Comparison of ENCODE assay signal across 1 fruit fly cellular context in genomic region chrX:4955788-4956442, dm6.
TF ChIP-seq lines count a peak whose summit lies in the region.

No protein-coding gene starts in this region.

TF ChIP-seq in whole organism, embryonic, 481 proteins besides CTCF, POLR2A, EP300 and RAD21 (continued from another document and continues in another):
- no peak for TF ChIP-seq exex (tag; optimal IDR thresholded peaks at IDR 0.05; lab: Kevin White, UChicago)
- no peak for TF ChIP-seq Blimp-1 (GFP tag; optimal IDR thresholded peaks at IDR 0.05; lab: Kevin White, UChicago)
- no peak for TF ChIP-seq CG30020 (tag; optimal IDR thresholded peaks at IDR 0.05; lab: Kevin White, UChicago)
- TF ChIP-seq CG13287 (GFP tag; IDR thresholded peaks at IDR 0.05; lab: Robert Waterston, UW; ENCODE audit: partially characterized antibody), result peak; percentile 96
- no peak for TF ChIP-seq Hand (GFP tag; optimal IDR thresholded peaks at IDR 0.05; lab: Kevin White, UChicago)
- peak; percentile 3 for TF ChIP-seq odd (GFP tag; optimal IDR thresholded peaks at IDR 0.05; lab: Kevin White, UChicago)
- peak; percentile 27 for TF ChIP-seq HHEX (GFP tag; optimal IDR thresholded peaks at IDR 0.05; lab: Kevin White, UChicago)
- TF ChIP-seq CG11695 (GFP tag; IDR thresholded peaks at IDR 0.05; lab: Robert Waterston, UW), result peak; percentile 51; the same call in 1 of the 3 replicates
- peak; percentile 14 for TF ChIP-seq zfh2 (GFP tag; optimal IDR thresholded peaks at IDR 0.05; lab: Kevin White, UChicago)
- peak; percentile 3 for TF ChIP-seq gsb-n (tag; optimal IDR thresholded peaks at IDR 0.05; lab: Kevin White, UChicago)
- TF ChIP-seq CG8765 (GFP tag; IDR thresholded peaks at IDR 0.05; lab: Robert Waterston, UW), result no peak
- TF ChIP-seq CG7745 (tag; optimal IDR thresholded peaks at IDR 0.05; lab: Kevin White, UChicago), result no peak
- TF ChIP-seq zen2 (GFP tag; IDR thresholded peaks at IDR 0.05; lab: Robert Waterston, UW; ENCODE audit: partially characterized antibody), result peak; percentile 94
- TF ChIP-seq jing (GFP tag; optimal IDR thresholded peaks at IDR 0.05; lab: Kevin White, UChicago), result no peak
- no peak for TF ChIP-seq CG10959 (GFP tag; IDR thresholded peaks at IDR 0.05; lab: Robert Waterston, UW)
- no peak for TF ChIP-seq danr (GFP tag; IDR thresholded peaks at IDR 0.05; lab: Robert Waterston, UW)
- TF ChIP-seq CG12155 (GFP tag; optimal IDR thresholded peaks at IDR 0.05; lab: Kevin White, UChicago), result no peak
- TF ChIP-seq CG16779 (GFP tag; IDR thresholded peaks at IDR 0.05; lab: Robert Waterston, UW), result no peak
- TF ChIP-seq gce (GFP tag; IDR thresholded peaks at IDR 0.05; lab: Robert Waterston, UW), result no peak
- TF ChIP-seq H2.0 (GFP tag; IDR thresholded peaks at IDR 0.05; lab: Robert Waterston, UW), result no peak
- no peak for TF ChIP-seq chif (GFP tag; optimal IDR thresholded peaks at IDR 0.05; lab: Kevin White, UChicago)
- TF ChIP-seq lov (optimal IDR thresholded peaks at IDR 0.05; lab: Kevin White, UChicago), result no peak
- TF ChIP-seq lov (GFP tag; IDR thresholded peaks at IDR 0.05; lab: Robert Waterston, UW), result no peak
- TF ChIP-seq lab (GFP tag; optimal IDR thresholded peaks at IDR 0.05; lab: Kevin White, UChicago), result peak; percentile 38
- TF ChIP-seq rib (GFP tag; IDR thresholded peaks at IDR 0.05; lab: Robert Waterston, UW), result no peak
- no peak for TF ChIP-seq phol (tag; optimal IDR thresholded peaks at IDR 0.05; lab: Kevin White, UChicago)
- no peak for TF ChIP-seq Neu2 (GFP tag; optimal IDR thresholded peaks at IDR 0.05; lab: Kevin White, UChicago; ENCODE audit: borderline replicate concordance)
- TF ChIP-seq Side (GFP tag; optimal IDR thresholded peaks at IDR 0.05; lab: Kevin White, UChicago), result no peak
- no peak for TF ChIP-seq CG1602 (GFP tag; optimal IDR thresholded peaks at IDR 0.05; lab: Kevin White, UChicago)
- no peak for TF ChIP-seq CG18619 (GFP tag; optimal IDR thresholded peaks at IDR 0.05; lab: Kevin White, UChicago)
- no peak for TF ChIP-seq CG9876 (GFP tag; optimal IDR thresholded peaks at IDR 0.05; lab: Kevin White, UChicago)
- no peak for TF ChIP-seq MBD-R2 (GFP tag; IDR thresholded peaks at IDR 0.05; lab: Robert Waterston, UW)
- TF ChIP-seq CG11247 (GFP tag; IDR thresholded peaks at IDR 0.05; lab: Robert Waterston, UW), result no peak
- peak; percentile 96 for TF ChIP-seq ato (GFP tag; IDR thresholded peaks at IDR 0.05; lab: Robert Waterston, UW; ENCODE audit: partially characterized antibody)
- TF ChIP-seq CG14860 (GFP tag; IDR thresholded peaks at IDR 0.05; lab: Robert Waterston, UW; ENCODE audit: partially characterized antibody), result peak; percentile 91
- TF ChIP-seq ac (GFP tag; optimal IDR thresholded peaks at IDR 0.05; lab: Kevin White, UChicago), result no peak
- TF ChIP-seq Tbp (GFP tag; optimal IDR thresholded peaks at IDR 0.05; lab: Kevin White, UChicago), result no peak
- TF ChIP-seq CG12104 (GFP tag; optimal IDR thresholded peaks at IDR 0.05; lab: Kevin White, UChicago), result no peak
- TF ChIP-seq Drgx (GFP tag; IDR thresholded peaks at IDR 0.05; lab: Robert Waterston, UW), result peak; percentile 34; the same call in 1 of the 2 replicates
- TF ChIP-seq slbo (GFP tag; IDR thresholded peaks at IDR 0.05; lab: Robert Waterston, UW), result no peak
- no peak for TF ChIP-seq CG14965 (GFP tag; optimal IDR thresholded peaks at IDR 0.05; lab: Kevin White, UChicago; ENCODE audit: borderline replicate concordance)
- TF ChIP-seq Meics (GFP tag; optimal IDR thresholded peaks at IDR 0.05; lab: Kevin White, UChicago), result no peak
- TF ChIP-seq CG7271 (tag; optimal IDR thresholded peaks at IDR 0.05; lab: Kevin White, UChicago), result no peak
- TF ChIP-seq CG10321 (GFP tag; IDR thresholded peaks at IDR 0.05; lab: Robert Waterston, UW), result no peak
- TF ChIP-seq nmo (GFP tag; optimal IDR thresholded peaks at IDR 0.05; lab: Kevin White, UChicago), result peak; percentile 33
- no peak for TF ChIP-seq Elba2 (GFP tag; optimal IDR thresholded peaks at IDR 0.05; lab: Kevin White, UChicago)
- no peak for TF ChIP-seq CG3163 (GFP tag; optimal IDR thresholded peaks at IDR 0.05; lab: Kevin White, UChicago)
- no peak for TF ChIP-seq al (GFP tag; IDR thresholded peaks at IDR 0.05; lab: Robert Waterston, UW)
- TF ChIP-seq fd64A (GFP tag; optimal IDR thresholded peaks at IDR 0.05; lab: Kevin White, UChicago), result no peak
- no peak for TF ChIP-seq sr (GFP tag; IDR thresholded peaks at IDR 0.05; lab: Robert Waterston, UW)
- TF ChIP-seq lola (GFP tag; optimal IDR thresholded peaks at IDR 0.05; lab: Kevin White, UChicago), result peak in 1 of 3 experiments; percentile 8
- no peak for TF ChIP-seq sim (GFP tag; IDR thresholded peaks at IDR 0.05; lab: Robert Waterston, UW)
- peak; percentile 92 for TF ChIP-seq tna (GFP tag; IDR thresholded peaks at IDR 0.05; lab: Robert Waterston, UW; ENCODE audit: partially characterized antibody)
- peak; percentile 95 for TF ChIP-seq sna (GFP tag; IDR thresholded peaks at IDR 0.05; lab: Robert Waterston, UW; ENCODE audit: partially characterized antibody)
- TF ChIP-seq CG31365 (tag; optimal IDR thresholded peaks at IDR 0.05; lab: Kevin White, UChicago), result peak; percentile 2
- no peak for TF ChIP-seq CG32772 (GFP tag; IDR thresholded peaks at IDR 0.05; lab: Robert Waterston, UW)
- TF ChIP-seq CG43689 (GFP tag; IDR thresholded peaks at IDR 0.05; lab: Robert Waterston, UW), result no peak
- no peak for TF ChIP-seq gfzf (GFP tag; optimal IDR thresholded peaks at IDR 0.05; lab: Kevin White, UChicago)
- no peak for TF ChIP-seq CG17912 (GFP tag; optimal IDR thresholded peaks at IDR 0.05; lab: Kevin White, UChicago)
- no peak for TF ChIP-seq MTF-1 (GFP tag; optimal IDR thresholded peaks at IDR 0.05; lab: Kevin White, UChicago; ENCODE audit: borderline replicate concordance)
- TF ChIP-seq Jarid2 (GFP tag; optimal IDR thresholded peaks at IDR 0.05; lab: Kevin White, UChicago), result no peak
- TF ChIP-seq pzg (GFP tag; optimal IDR thresholded peaks at IDR 0.05; lab: Kevin White, UChicago), result peak; percentile 39
- peak; percentile 40 for TF ChIP-seq CG34376 (GFP tag; optimal IDR thresholded peaks at IDR 0.05; lab: Kevin White, UChicago)
- TF ChIP-seq Abd-B (GFP tag; optimal IDR thresholded peaks at IDR 0.05; lab: Kevin White, UChicago), result no peak
- TF ChIP-seq Hmx (GFP tag; optimal IDR thresholded peaks at IDR 0.05; lab: Kevin White, UChicago), result no peak
- no peak for TF ChIP-seq Hr39 (optimal IDR thresholded peaks at IDR 0.05; lab: Kevin White, UChicago)
- peak; percentile 35 for TF ChIP-seq CG14710 (tag; optimal IDR thresholded peaks at IDR 0.05; lab: Kevin White, UChicago)
- 0 out of 2 replicates have a peak, but pooled peaks have one; percentile 6 for TF ChIP-seq HLH3B (GFP tag; IDR thresholded peaks at IDR 0.05; lab: Robert Waterston, UW)
- no peak for TF ChIP-seq tgo (GFP tag; IDR thresholded peaks at IDR 0.05; lab: Robert Waterston, UW)
- no peak for TF ChIP-seq CG2889 (GFP tag; IDR thresholded peaks at IDR 0.05; lab: Robert Waterston, UW)
- TF ChIP-seq eyg (GFP tag; optimal IDR thresholded peaks at IDR 0.05; lab: Kevin White, UChicago), result no peak
- TF ChIP-seq cwo (GFP tag; optimal IDR thresholded peaks at IDR 0.05; lab: Kevin White, UChicago), result no peak
- peak; percentile 77 for TF ChIP-seq vvl (GFP tag; IDR thresholded peaks at IDR 0.05; lab: Robert Waterston, UW)
- peak; percentile 90 for TF ChIP-seq hb (GFP tag; IDR thresholded peaks at IDR 0.05; lab: Robert Waterston, UW; ENCODE audit: partially characterized antibody)
- no peak for TF ChIP-seq ERR (GFP tag; optimal IDR thresholded peaks at IDR 0.05; lab: Kevin White, UChicago)
- no peak for TF ChIP-seq vfl (GFP tag; optimal IDR thresholded peaks at IDR 0.05; lab: Kevin White, UChicago)
- no peak for TF ChIP-seq B-H1 (GFP tag; IDR thresholded peaks at IDR 0.05; lab: Robert Waterston, UW)
- peak; percentile 95 for TF ChIP-seq hbn (GFP tag; IDR thresholded peaks at IDR 0.05; lab: Robert Waterston, UW; ENCODE audit: partially characterized antibody)
- no peak for TF ChIP-seq CG7786 (GFP tag; optimal IDR thresholded peaks at IDR 0.05; lab: Kevin White, UChicago)
- no peak for TF ChIP-seq grau (tag; optimal IDR thresholded peaks at IDR 0.05; lab: Kevin White, UChicago)
- peak; percentile 77 for TF ChIP-seq E2f2 (GFP tag; IDR thresholded peaks at IDR 0.05; lab: Robert Waterston, UW)
- no peak for TF ChIP-seq CG1832 (GFP tag; optimal IDR thresholded peaks at IDR 0.05; lab: Kevin White, UChicago)
- TF ChIP-seq Opbp (GFP tag; IDR thresholded peaks at IDR 0.05; lab: Robert Waterston, UW; ENCODE audit: partially characterized antibody), result peak; percentile 95
- peak; percentile 15; the same call in 1 of the 2 replicates for TF ChIP-seq CG14014 (GFP tag; IDR thresholded peaks at IDR 0.05; lab: Robert Waterston, UW)
- TF ChIP-seq Vsx1 (GFP tag; optimal IDR thresholded peaks at IDR 0.05; lab: Kevin White, UChicago), result no peak
- no peak for TF ChIP-seq dimm (GFP tag; IDR thresholded peaks at IDR 0.05; lab: Robert Waterston, UW)
- no peak for TF ChIP-seq salm (tag; optimal IDR thresholded peaks at IDR 0.05; lab: Kevin White, UChicago)
- no peak for TF ChIP-seq Atf3 (GFP tag; optimal IDR thresholded peaks at IDR 0.05; lab: Kevin White, UChicago)
- no peak for TF ChIP-seq CG3726 (GFP tag; IDR thresholded peaks at IDR 0.05; lab: Robert Waterston, UW)
- peak; percentile 45; the same call in 1 of the 3 replicates for TF ChIP-seq dysf (GFP tag; IDR thresholded peaks at IDR 0.05; lab: Robert Waterston, UW)
- no peak for TF ChIP-seq Kr (GFP tag; optimal IDR thresholded peaks at IDR 0.05; lab: Kevin White, UChicago)
- TF ChIP-seq CG4730 (GFP tag; IDR thresholded peaks at IDR 0.05; lab: Robert Waterston, UW), result no peak
- no peak for TF ChIP-seq sug (tag; optimal IDR thresholded peaks at IDR 0.05; lab: Kevin White, UChicago)
- TF ChIP-seq Doc3 (GFP tag; IDR thresholded peaks at IDR 0.05; lab: Robert Waterston, UW; ENCODE audit: partially characterized antibody), result peak; percentile 94
- no peak for TF ChIP-seq CG15011 (GFP tag; optimal IDR thresholded peaks at IDR 0.05; lab: Kevin White, UChicago)
- peak; percentile 40; the same call in 1 of the 2 replicates for TF ChIP-seq sob (GFP tag; IDR thresholded peaks at IDR 0.05; lab: Robert Waterston, UW)
- no peak for TF ChIP-seq lbe (GFP tag; optimal IDR thresholded peaks at IDR 0.05; lab: Kevin White, UChicago)
- TF ChIP-seq gcm (GFP tag; optimal IDR thresholded peaks at IDR 0.05; lab: Kevin White, UChicago), result no peak
- TF ChIP-seq abd-A (tag; optimal IDR thresholded peaks at IDR 0.05; lab: Kevin White, UChicago), result no peak
- no peak for TF ChIP-seq dmrt11E (tag; optimal IDR thresholded peaks at IDR 0.05; lab: Kevin White, UChicago)
- TF ChIP-seq CG9797 (GFP tag; optimal IDR thresholded peaks at IDR 0.05; lab: Kevin White, UChicago), result no peak
- TF ChIP-seq ash1 (GFP tag; optimal IDR thresholded peaks at IDR 0.05; lab: Kevin White, UChicago), result no peak
- TF ChIP-seq inv (GFP tag; IDR thresholded peaks at IDR 0.05; lab: Robert Waterston, UW; ENCODE audit: partially characterized antibody), result peak; percentile 90
- peak; percentile 98 for TF ChIP-seq bbx (GFP tag; IDR thresholded peaks at IDR 0.05; lab: Robert Waterston, UW; ENCODE audit: partially characterized antibody)
- no peak for TF ChIP-seq NFAT (GFP tag; IDR thresholded peaks at IDR 0.05; lab: Robert Waterston, UW)
- peak; percentile 51 for TF ChIP-seq CG10462 (GFP tag; optimal IDR thresholded peaks at IDR 0.05; lab: Kevin White, UChicago)
- no peak for TF ChIP-seq CG3407 (GFP tag; optimal IDR thresholded peaks at IDR 0.05; lab: Kevin White, UChicago)
- TF ChIP-seq tin (GFP tag; optimal IDR thresholded peaks at IDR 0.05; lab: Kevin White, UChicago), result no peak
- no peak for TF ChIP-seq CG15073 (GFP tag; optimal IDR thresholded peaks at IDR 0.05; lab: Kevin White, UChicago)
- no peak for TF ChIP-seq CG6654 (GFP tag; optimal IDR thresholded peaks at IDR 0.05; lab: Kevin White, UChicago)
- no peak for TF ChIP-seq CG11093 (GFP tag; IDR thresholded peaks at IDR 0.05; lab: Robert Waterston, UW)
- no peak for TF ChIP-seq fru (optimal IDR thresholded peaks at IDR 0.05; lab: Kevin White, UChicago)
- TF ChIP-seq CG11456 (GFP tag; IDR thresholded peaks at IDR 0.05; lab: Robert Waterston, UW), result no peak
- TF ChIP-seq Mes4 (GFP tag; optimal IDR thresholded peaks at IDR 0.05; lab: Kevin White, UChicago), result no peak
- no peak for TF ChIP-seq CG12071 (GFP tag; optimal IDR thresholded peaks at IDR 0.05; lab: Kevin White, UChicago)
- no peak for TF ChIP-seq wor (GFP tag; IDR thresholded peaks at IDR 0.05; lab: Robert Waterston, UW)
- TF ChIP-seq Deaf1 (tag; optimal IDR thresholded peaks at IDR 0.05; lab: Kevin White, UChicago), result no peak
- no peak for TF ChIP-seq Hr3 (GFP tag; optimal IDR thresholded peaks at IDR 0.05; lab: Kevin White, UChicago)
- TF ChIP-seq CG4424 (GFP tag; optimal IDR thresholded peaks at IDR 0.05; lab: Kevin White, UChicago), result no peak
- TF ChIP-seq pnt (GFP tag; optimal IDR thresholded peaks at IDR 0.05; lab: Kevin White, UChicago), result no peak
- no peak for TF ChIP-seq Eip74EF (GFP tag; optimal IDR thresholded peaks at IDR 0.05; lab: Kevin White, UChicago)
- TF ChIP-seq CG1529 (GFP tag; optimal IDR thresholded peaks at IDR 0.05; lab: Kevin White, UChicago), result no peak
- no peak for TF ChIP-seq CG4404 (GFP tag; IDR thresholded peaks at IDR 0.05; lab: Robert Waterston, UW)
- no peak for TF ChIP-seq Nf-YA (GFP tag; IDR thresholded peaks at IDR 0.05; lab: Robert Waterston, UW)
- no peak for TF ChIP-seq Fer2 (tag; optimal IDR thresholded peaks at IDR 0.05; lab: Kevin White, UChicago)
- TF ChIP-seq stwl (tag; optimal IDR thresholded peaks at IDR 0.05; lab: Kevin White, UChicago), result peak; percentile 6
- no peak for TF ChIP-seq ara (GFP tag; IDR thresholded peaks at IDR 0.05; lab: Robert Waterston, UW)
- TF ChIP-seq Fer3 (tag; optimal IDR thresholded peaks at IDR 0.05; lab: Kevin White, UChicago), result no peak
- TF ChIP-seq eve (GFP tag; optimal IDR thresholded peaks at IDR 0.05; lab: Kevin White, UChicago), result no peak
- no peak for TF ChIP-seq Dip2 (GFP tag; IDR thresholded peaks at IDR 0.05; lab: Robert Waterston, UW)
- TF ChIP-seq slou (GFP tag; optimal IDR thresholded peaks at IDR 0.05; lab: Kevin White, UChicago), result no peak
- TF ChIP-seq E2f1 (GFP tag; IDR thresholded peaks at IDR 0.05; lab: Robert Waterston, UW), result no peak
- TF ChIP-seq disco-r (GFP tag; optimal IDR thresholded peaks at IDR 0.05; lab: Kevin White, UChicago), result no peak
- TF ChIP-seq CG14667 (GFP tag; IDR thresholded peaks at IDR 0.05; lab: Robert Waterston, UW), result no peak
- TF ChIP-seq CG17359 (tag; optimal IDR thresholded peaks at IDR 0.05; lab: Kevin White, UChicago), result no peak
- peak; percentile 87 for TF ChIP-seq BEAF-32 (GFP tag; optimal IDR thresholded peaks at IDR 0.05; lab: Kevin White, UChicago)
- TF ChIP-seq esg (GFP tag; conservative IDR thresholded peaks at IDR 0.05; lab: Robert Waterston, UW), result no peak
